Fruit fly (Drosophila melanogaster): ENCODE measurements around the gene CG33298.

The CG33298 gene

dm6 chr2L:9467392-9467791 lies 27.9 kb upstream of the CG33298 start:
- TF ChIP-seq CG8478 (optimal IDR thresholded peaks at IDR 0.05), result no peak
- no peak for TF ChIP-seq CTCF (optimal IDR thresholded peaks at IDR 0.05)

DNA sequence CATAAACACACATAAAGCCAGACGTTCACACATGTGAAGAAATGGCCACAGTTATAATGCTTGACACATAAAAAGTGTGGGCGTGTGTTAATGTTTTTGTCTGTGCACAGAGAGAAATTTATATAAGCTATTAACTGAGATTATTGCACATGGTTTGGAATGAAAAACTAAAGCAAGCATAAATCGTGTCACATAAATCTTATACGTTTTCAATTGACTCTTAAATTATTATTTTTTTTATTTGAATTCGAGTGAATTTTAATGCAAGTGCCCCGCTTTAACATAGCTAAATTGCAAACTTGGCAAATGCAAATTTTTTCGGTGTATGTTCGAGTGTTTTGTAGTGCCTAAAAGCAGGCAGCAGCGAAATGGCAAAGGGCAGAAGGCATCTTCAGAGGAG lies 7.8 kb upstream of the CG33298 start:
- no peak for TF ChIP-seq CG8478 (optimal IDR thresholded peaks at IDR 0.05)
- no peak for TF ChIP-seq CTCF (optimal IDR thresholded peaks at IDR 0.05)

dm6 chr2L:9490788-9491187 lies 4.5 kb upstream of the CG33298 start:
- no peak for TF ChIP-seq CG8478 (optimal IDR thresholded peaks at IDR 0.05)
- no peak for TF ChIP-seq CTCF (optimal IDR thresholded peaks at IDR 0.05)

DNA sequence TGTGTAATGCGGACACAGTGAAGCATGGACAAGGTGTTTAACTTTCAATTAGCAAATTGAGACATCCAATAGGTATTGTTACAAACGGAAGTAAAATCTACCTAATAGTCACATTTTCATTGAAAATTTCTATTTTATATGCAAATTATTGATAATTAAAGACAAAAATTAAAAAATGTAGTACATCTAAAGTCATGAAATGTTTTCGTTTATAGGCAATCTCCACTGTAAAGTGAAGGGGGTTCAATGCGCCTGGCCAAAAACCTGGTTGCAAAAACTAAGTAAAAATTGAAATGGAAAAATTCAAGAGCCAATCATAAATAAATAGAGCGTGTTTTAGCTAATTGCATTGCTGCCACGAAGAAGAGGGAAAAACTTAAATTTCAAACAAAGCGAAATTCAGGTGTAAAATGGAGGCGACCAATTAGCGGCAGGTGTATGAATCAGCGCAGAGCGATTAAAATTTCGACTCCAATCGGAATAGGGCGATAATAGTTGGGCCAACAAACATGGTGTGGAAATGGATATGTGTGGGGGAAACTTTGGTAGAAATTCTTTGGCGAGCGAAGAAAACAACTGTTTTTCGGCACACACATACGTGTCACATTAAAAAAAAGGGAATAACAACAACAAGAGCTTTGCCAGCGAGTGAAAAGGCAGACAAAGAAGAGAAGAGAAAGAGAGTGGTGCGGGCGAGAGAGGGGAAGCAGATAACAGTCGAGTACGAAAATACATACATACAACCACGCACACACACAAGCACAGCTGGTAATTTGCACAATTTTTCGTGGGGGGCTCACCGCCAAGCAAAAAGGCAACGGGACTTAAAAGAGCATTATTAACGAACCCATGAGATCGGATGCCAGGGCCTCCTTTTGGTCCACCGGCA lies 1.7 kb upstream of the CG33298 start:
- TF ChIP-seq CTCF (optimal IDR thresholded peaks at IDR 0.05) (no peak), CG8478 (optimal IDR thresholded peaks at IDR 0.05) (no peak)

DNA sequence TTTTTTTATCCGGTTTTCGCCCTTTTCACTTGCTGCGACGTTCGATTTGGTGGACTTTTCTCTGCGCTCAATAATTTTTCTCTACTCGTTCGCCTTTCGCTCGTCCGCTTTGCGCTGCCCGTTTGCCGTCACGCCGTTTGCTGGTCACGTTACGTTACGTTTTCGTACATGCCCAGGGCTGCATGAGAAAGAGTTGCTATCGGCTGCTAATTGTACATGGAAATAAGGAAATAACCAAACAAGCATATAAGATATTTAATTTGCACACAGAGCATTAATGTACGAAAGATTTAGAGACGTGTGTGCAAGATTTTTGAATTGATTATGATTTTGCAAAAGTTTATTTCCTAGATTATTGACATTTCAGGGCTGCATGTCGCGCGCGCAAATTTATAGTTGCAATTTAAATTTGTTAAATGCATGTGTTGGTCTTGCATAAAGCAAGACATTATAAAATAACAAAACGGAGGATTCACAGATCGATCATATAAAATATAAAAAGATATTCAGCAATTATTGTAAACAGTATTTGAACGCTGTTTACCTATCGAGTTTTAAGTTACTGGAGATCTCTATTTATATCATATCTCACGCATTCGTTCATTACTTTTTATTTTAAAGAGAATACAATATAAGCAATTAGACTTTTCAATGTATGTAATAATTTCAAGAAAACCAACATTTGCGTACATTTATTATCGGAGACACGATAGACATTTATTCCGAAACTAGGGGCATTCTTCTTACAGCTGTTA lies 434 bp upstream of the CG33298 start, which contains the start of gene Gdi:
Gene Gdi (minus strand): TSS at position 214 of the 755 bp plus-strand sequence.
- TF ChIP-seq CG8478 (optimal IDR thresholded peaks at IDR 0.05), result no peak
- TF ChIP-seq CTCF (optimal IDR thresholded peaks at IDR 0.05), result no peak

dm6 chr2L:9495870-9496269 lies 596 bp downstream of the CG33298 start:
- TF ChIP-seq CTCF (optimal IDR thresholded peaks at IDR 0.05), result no peak
- TF ChIP-seq CG8478 (optimal IDR thresholded peaks at IDR 0.05), result no peak

DNA sequence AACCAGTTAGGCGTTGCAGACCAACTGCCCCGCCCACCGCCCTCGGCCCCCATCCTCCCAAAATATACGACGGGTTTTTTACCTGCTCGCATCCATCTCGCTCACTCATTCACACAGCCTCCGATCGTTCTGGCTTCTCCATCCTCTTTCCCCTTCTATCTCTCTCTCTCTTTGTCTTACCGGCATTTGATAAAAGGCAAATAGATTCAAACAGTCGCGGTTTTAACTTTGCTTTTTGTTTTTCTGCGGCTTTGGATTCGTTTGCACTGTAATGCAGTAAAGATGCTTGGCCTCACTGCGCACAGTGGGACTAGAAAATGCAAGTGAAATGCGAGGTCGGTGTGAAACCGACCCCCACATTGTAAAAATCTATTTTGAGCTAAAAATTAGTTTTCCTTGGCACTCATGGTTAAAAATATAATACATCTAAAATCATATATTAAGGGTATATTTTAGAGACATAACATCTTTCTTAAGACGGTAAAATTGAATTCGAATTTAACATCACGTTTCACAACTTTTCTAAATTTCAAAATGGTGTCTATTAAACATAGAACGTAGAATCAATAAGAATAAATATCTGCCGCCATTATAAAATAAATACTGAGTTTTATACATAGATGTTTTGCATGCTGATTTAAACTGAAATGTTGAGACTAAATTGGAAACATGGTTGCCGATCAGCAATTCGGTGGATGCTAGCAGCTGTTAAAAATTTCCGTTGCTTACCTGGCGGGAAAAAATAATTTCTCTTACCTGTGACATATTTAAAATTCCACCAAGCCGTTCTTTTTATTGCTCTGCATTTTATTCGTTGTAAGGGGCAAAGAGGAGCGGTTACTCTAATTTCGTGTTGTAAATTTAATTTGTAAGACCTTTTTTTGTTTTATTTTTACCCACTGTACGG lies 1.4 kb downstream of the CG33298 start:
- no peak for TF ChIP-seq CG8478 (optimal IDR thresholded peaks at IDR 0.05)
- no peak for TF ChIP-seq CTCF (optimal IDR thresholded peaks at IDR 0.05)

DNA sequence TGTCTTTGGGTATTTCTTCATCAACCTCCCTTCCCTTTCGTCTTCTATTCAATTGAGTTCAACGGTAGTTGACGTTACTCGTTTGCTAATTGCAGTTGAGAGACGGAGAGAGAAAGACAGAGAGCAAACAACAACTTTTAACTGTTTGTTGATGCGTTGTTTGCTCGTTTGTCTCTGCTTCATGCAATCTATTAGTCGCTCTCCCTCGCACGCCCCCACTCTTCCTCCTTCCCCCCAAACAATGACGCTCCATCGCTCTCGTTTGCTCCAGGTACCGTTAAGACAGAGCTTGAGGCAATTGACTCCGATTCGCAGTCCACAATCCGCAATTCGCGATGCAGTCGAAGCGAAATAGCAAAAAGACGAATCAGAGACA lies 2.0 kb downstream of the CG33298 start:
- TF ChIP-seq CG8478 (optimal IDR thresholded peaks at IDR 0.05), result no peak
- TF ChIP-seq CTCF (optimal IDR thresholded peaks at IDR 0.05), result no peak

dm6 chr2L:9498185-9498984 lies 3.1 kb downstream of the CG33298 start:
- no peak for TF ChIP-seq CG8478 (optimal IDR thresholded peaks at IDR 0.05)
- no peak for TF ChIP-seq CTCF (optimal IDR thresholded peaks at IDR 0.05)

DNA sequence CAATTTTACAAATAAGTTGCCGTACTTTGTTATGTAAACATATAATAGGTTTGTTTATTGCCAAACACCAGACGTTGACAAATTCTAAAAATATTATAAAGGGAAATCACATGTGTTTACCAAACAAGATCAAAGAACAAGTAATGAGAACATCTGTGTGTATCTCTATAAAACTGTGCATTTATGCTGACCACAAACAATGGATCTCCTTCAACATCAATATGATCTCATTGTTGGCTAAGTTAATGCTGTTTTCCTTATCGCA lies 3.6 kb downstream of the CG33298 start:
- no peak for TF ChIP-seq CG8478 (optimal IDR thresholded peaks at IDR 0.05)
- TF ChIP-seq CTCF (optimal IDR thresholded peaks at IDR 0.05), result no peak

DNA sequence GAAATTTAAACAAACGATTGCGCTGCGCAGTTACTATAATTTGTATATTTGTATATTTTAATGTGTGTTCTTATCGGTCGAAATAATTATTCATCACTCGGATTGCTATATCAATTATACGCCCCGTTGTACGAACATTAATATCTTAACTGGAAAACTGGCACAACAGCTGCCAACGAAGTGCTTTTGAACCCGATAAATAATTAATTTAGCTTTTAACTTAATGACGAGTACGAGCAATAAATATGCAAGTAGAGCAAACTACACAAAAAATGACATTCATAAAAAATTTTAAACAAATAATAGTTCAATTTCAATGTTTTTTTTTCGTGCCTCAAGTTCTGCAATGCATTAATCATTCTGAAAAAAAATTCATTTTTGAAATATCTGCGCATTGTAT lies 5.2 kb downstream of the CG33298 start:
- no peak for TF ChIP-seq CG8478 (optimal IDR thresholded peaks at IDR 0.05)
- TF ChIP-seq CTCF (optimal IDR thresholded peaks at IDR 0.05), result no peak

DNA sequence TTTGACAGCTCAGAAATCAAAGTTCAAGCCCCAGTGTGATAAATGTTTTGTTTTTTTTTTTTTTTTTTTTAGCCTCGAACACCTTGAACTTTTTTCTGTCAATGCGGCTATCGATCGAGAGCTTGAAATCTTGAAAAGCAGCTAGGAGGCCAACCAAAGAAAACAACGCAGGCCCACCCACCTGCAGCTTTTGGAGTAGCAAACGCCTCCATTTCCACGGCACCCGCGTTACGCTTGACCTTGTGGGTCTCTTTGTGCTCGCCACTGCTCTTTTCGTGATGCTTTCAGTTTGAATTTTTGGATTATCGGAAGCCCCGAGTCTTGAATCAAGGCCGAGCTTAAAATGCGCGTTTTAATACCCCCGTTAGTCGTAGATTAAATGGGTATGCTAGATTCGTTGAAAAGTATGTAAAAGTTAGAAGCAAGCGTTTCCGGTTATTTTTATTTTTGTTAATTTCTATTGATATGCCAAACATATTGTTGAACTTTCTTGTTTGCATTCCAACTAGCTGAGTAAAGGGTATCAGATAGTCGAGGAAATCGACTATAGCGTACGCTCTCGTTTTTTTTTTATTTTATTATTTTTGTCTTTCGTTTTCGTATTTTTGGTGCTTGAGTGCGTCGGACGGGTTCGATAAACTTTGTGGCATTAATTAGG lies 7.6 kb downstream of the CG33298 start:
- no peak for TF ChIP-seq CG8478 (optimal IDR thresholded peaks at IDR 0.05)
- TF ChIP-seq CTCF (optimal IDR thresholded peaks at IDR 0.05), result no peak

dm6 chr2L:9505372-9506103 lies 10.3 kb downstream of the CG33298 start:
- no peak for TF ChIP-seq CG8478 (optimal IDR thresholded peaks at IDR 0.05)
- no peak for TF ChIP-seq CTCF (optimal IDR thresholded peaks at IDR 0.05)
